Worm (Caenorhabditis elegans): ENCODE measurements around the gene srbc-70.

ce11 chrIV:4227917-4228316 is at the start of gene srbc-70:
- TF ChIP-seq cog-1 (tag; optimal IDR thresholded peaks at IDR 0.05) = no peak
- TF ChIP-seq ztf-23 (GFP tag; IDR thresholded peaks at IDR 0.05) = no peak
- no peak for TF ChIP-seq flt-1 (GFP tag; IDR thresholded peaks at IDR 0.05)
- no peak for TF ChIP-seq klf-2 (GFP tag; conservative IDR thresholded peaks at IDR 0.05)
- no peak for TF ChIP-seq T22C8.4 (GFP tag; IDR thresholded peaks at IDR 0.05)
- no peak for TF ChIP-seq med-1 (GFP tag; optimal IDR thresholded peaks at IDR 0.05; ENCODE audit: insufficient read depth)
- TF ChIP-seq ztf-29 (GFP tag; IDR thresholded peaks at IDR 0.05) = no peak
- no peak for TF ChIP-seq ref-1 (GFP tag; conservative IDR thresholded peaks at IDR 0.05)
- no peak for TF ChIP-seq tab-1 (GFP tag; IDR thresholded peaks at IDR 0.05)
